Worm (Caenorhabditis elegans) whole organism, L1 larva: Measurements from ENCODE around the gene pkhm-2.

Experiments used
- C04F5.9 ChIP-seq: sonication (generic microtip); optimal IDR thresholded peaks from 2 replicates; lab custom pipeline; 2016; ENCODE audit warnings: missing genetic modification characterization, missing compliant biosample characterization
- C34B4.2 ChIP-seq: sonication (generic microtip); optimal IDR thresholded peaks from 2 replicates; lab custom pipeline; 2017; ENCODE audit warnings: mild to moderate bottlenecking, missing genetic modification characterization, missing compliant biosample characterization
- F16B12.6 ChIP-seq: fragments of 150-350 bp; optimal IDR thresholded peaks from 2 replicates; lab custom pipeline; 2014; ENCODE audit warnings: missing biosample characterization, missing genetic modification characterization
- aly-2 ChIP-seq: fragments of 150-350 bp; optimal IDR thresholded peaks from 2 replicates; lab custom pipeline; 2014; ENCODE audit warnings: missing biosample characterization, missing genetic modification characterization
- ama-1 ChIP-seq: fragments of 150-350 bp; optimal IDR thresholded peaks from 2 replicates; lab custom pipeline; 2014
- ceh-63 ChIP-seq: fragments of 200-800 bp; sonication (Bioruptor generic); optimal IDR thresholded peaks from 2 replicates; lab custom pipeline; 2018; ENCODE audit warnings: mild to moderate bottlenecking, missing genetic modification characterization, missing compliant biosample characterization
- ceh-8 ChIP-seq: fragments of 200-800 bp; sonication (Bioruptor generic); optimal IDR thresholded peaks from 2 replicates; lab custom pipeline; 2018; ENCODE audit warnings: mild to moderate bottlenecking, missing genetic modification characterization, moderate library complexity, missing compliant biosample characterization
- ceh-82 ChIP-seq, 3 experiments: fragments of 150-350 bp in 1 of 3; sonication (generic microtip) in 2 of 3; optimal IDR thresholded peaks; 2 replicates each; lab custom pipeline; 2014 to 2017; ENCODE audit warnings: missing biosample characterization in 3 of 3, missing genetic modification characterization in 3 of 3
- ceh-88 ChIP-seq: fragments of 200-800 bp; sonication (Bioruptor generic); IDR thresholded peaks from 2 replicates; pipeline ENCODE4 v1.3.6; 2022; ENCODE audit warnings: missing genetic modification characterization, missing compliant biosample characterization
- dsc-1 ChIP-seq: sonication (generic microtip); optimal IDR thresholded peaks from 2 replicates; lab custom pipeline; 2016; ENCODE audit warnings: mild to moderate bottlenecking, missing genetic modification characterization, missing compliant biosample characterization
- efl-1 ChIP-seq, 4 experiments: fragments of 150-350 bp; optimal IDR thresholded peaks in 3 of 4; peaks in 1 of 4; 1 replicate in 1 of 4; 2 replicates in 3 of 4; lab custom pipeline; 2014; ENCODE audit warnings: missing biosample characterization in 2 of 4, missing genetic modification characterization in 2 of 4, missing genetic modification reagents in 2 of 4
- efl-3 ChIP-seq: fragments of 200-800 bp; sonication (Bioruptor generic); optimal IDR thresholded peaks from 2 replicates; lab custom pipeline; 2018; ENCODE audit warnings: mild to moderate bottlenecking, missing genetic modification characterization, missing compliant biosample characterization
- egl-27 ChIP-seq, 2 experiments: fragments of 150-350 bp in 1 of 2; sonication (generic microtip); optimal IDR thresholded peaks; 3 replicates each; lab custom pipeline; 2017 to 2018; ENCODE audit warnings: missing biosample characterization in 2 of 2, missing genetic modification characterization in 2 of 2, missing genetic modification reagents in 2 of 2
- elt-2 ChIP-seq: sonication (generic microtip); optimal IDR thresholded peaks from 2 replicates; lab custom pipeline; 2016; ENCODE audit warnings: missing genetic modification characterization, mild to moderate bottlenecking, inconsistent platforms, missing compliant biosample characterization, missing genetic modification reagents
- elt-3 ChIP-seq, 6 experiments: fragments of 150-350 bp in 1 of 6; sonication (generic microtip); optimal IDR thresholded peaks; 2 replicates each; lab custom pipeline; 2017 to 2018; ENCODE audit warnings: missing biosample characterization in 6 of 6, missing genetic modification characterization in 6 of 6, inconsistent platforms in 1 of 6
- fkh-10 ChIP-seq: sonication (generic microtip); optimal IDR thresholded peaks from 2 replicates; lab custom pipeline; 2017; ENCODE audit warnings: missing biosample characterization, missing genetic modification reagents, missing genetic modification characterization
- fkh-4 ChIP-seq: sonication (generic microtip); optimal IDR thresholded peaks from 2 replicates; lab custom pipeline; 2016; ENCODE audit warnings: missing compliant biosample characterization, missing genetic modification characterization, borderline replicate concordance
- fkh-8 ChIP-seq: sonication (generic microtip); optimal IDR thresholded peaks from 2 replicates; lab custom pipeline; 2016; ENCODE audit warnings: mild to moderate bottlenecking, missing genetic modification characterization, missing compliant biosample characterization
- fos-1 ChIP-seq: fragments of 150-350 bp; optimal IDR thresholded peaks from 2 replicates; lab custom pipeline; 2014; ENCODE audit warnings: missing biosample characterization, missing genetic modification characterization
- grh-1 ChIP-seq: fragments of 200-800 bp; sonication (Bioruptor generic); IDR thresholded peaks from 2 replicates; pipeline ENCODE4 v1.3.6; 2022; ENCODE audit warnings: missing genetic modification reagents, missing genetic modification characterization, missing compliant biosample characterization
- hlh-17 ChIP-seq: fragments of 200-800 bp; sonication (Bioruptor generic); optimal IDR thresholded peaks from 2 replicates; lab custom pipeline; 2018; ENCODE audit warnings: missing genetic modification characterization, mild to moderate bottlenecking, missing compliant biosample characterization, moderate library complexity, borderline replicate concordance
- hlh-4 ChIP-seq: sonication (generic microtip); optimal IDR thresholded peaks from 2 replicates; lab custom pipeline; 2016; ENCODE audit warnings: mild to moderate bottlenecking, missing genetic modification characterization, missing compliant biosample characterization
- isw-1 ChIP-seq: fragments of 200-800 bp; sonication (Bioruptor generic); IDR thresholded peaks from 2 replicates; pipeline ENCODE4 v1.3.6; 2022; ENCODE audit warnings: missing genetic modification characterization, missing compliant biosample characterization
- lin-14 ChIP-seq: fragments of 200-800 bp; sonication (Bioruptor generic); optimal IDR thresholded peaks from 2 replicates; lab custom pipeline; 2018; ENCODE audit warnings: mild to moderate bottlenecking, missing genetic modification characterization, moderate library complexity, missing compliant biosample characterization
- lin-39 ChIP-seq: fragments of 150-350 bp; optimal IDR thresholded peaks from 2 replicates; lab custom pipeline; 2014; ENCODE audit warnings: missing biosample characterization, missing genetic modification reagents, missing genetic modification characterization
- nhr-11 ChIP-seq: fragments of 150-350 bp; optimal IDR thresholded peaks from 2 replicates; lab custom pipeline; 2014; ENCODE audit warnings: missing biosample characterization, missing genetic modification characterization
- nhr-20 ChIP-seq: sonication (generic microtip); optimal IDR thresholded peaks from 2 replicates; lab custom pipeline; 2016; ENCODE audit warnings: mild to moderate bottlenecking, missing genetic modification characterization, missing compliant biosample characterization
- nhr-237 ChIP-seq: fragments of 150-350 bp; optimal IDR thresholded peaks from 2 replicates; lab custom pipeline; 2014; ENCODE audit warnings: missing biosample characterization, missing genetic modification characterization
- nhr-28 ChIP-seq: fragments of 150-350 bp; optimal IDR thresholded peaks from 2 replicates; lab custom pipeline; 2014; ENCODE audit warnings: missing biosample characterization, missing genetic modification characterization
- nhr-71 ChIP-seq: sonication (generic microtip); optimal IDR thresholded peaks from 2 replicates; lab custom pipeline; 2016; ENCODE audit warnings: mild to moderate bottlenecking, missing genetic modification characterization, moderate library complexity, missing compliant biosample characterization
- nhr-76 ChIP-seq: sonication (generic microtip); optimal IDR thresholded peaks from 2 replicates; lab custom pipeline; 2017; ENCODE audit warnings: missing biosample characterization, missing genetic modification characterization
- nhr-90 ChIP-seq: sonication (generic microtip); optimal IDR thresholded peaks from 2 replicates; lab custom pipeline; 2016; ENCODE audit warnings: mild to moderate bottlenecking, missing genetic modification characterization, missing compliant biosample characterization; ENCODE audit not compliant: poor library complexity
- pag-3 ChIP-seq: sonication (generic microtip); optimal IDR thresholded peaks from 2 replicates; lab custom pipeline; 2017; ENCODE audit warnings: missing genetic modification characterization, mild to moderate bottlenecking, missing compliant biosample characterization, antibody characterized with exemption, borderline replicate concordance; ENCODE audit not compliant: insufficient read depth
- pax-3 ChIP-seq: fragments of 200-800 bp; sonication (Bioruptor generic); optimal IDR thresholded peaks from 2 replicates; lab custom pipeline; 2018; ENCODE audit warnings: mild to moderate bottlenecking, missing genetic modification characterization, moderate library complexity, missing compliant biosample characterization
- pqm-1 ChIP-seq: sonication (generic microtip); optimal IDR thresholded peaks from 3 replicates; lab custom pipeline; 2017; ENCODE audit warnings: missing biosample characterization, missing genetic modification characterization
- snpc-4 ChIP-seq: fragments of 150-350 bp; optimal IDR thresholded peaks from 2 replicates; lab custom pipeline; 2014; ENCODE audit warnings: missing biosample characterization, missing genetic modification characterization
- sox-4 ChIP-seq: sonication (generic microtip); optimal IDR thresholded peaks from 2 replicates; lab custom pipeline; 2016; ENCODE audit warnings: missing genetic modification characterization, missing compliant biosample characterization
- sptf-1 ChIP-seq: fragments of 150-350 bp; optimal IDR thresholded peaks from 2 replicates; lab custom pipeline; 2014; ENCODE audit warnings: missing biosample characterization, missing genetic modification characterization
- unc-130 ChIP-seq: fragments of 150-350 bp; optimal IDR thresholded peaks from 2 replicates; lab custom pipeline; 2017; ENCODE audit warnings: missing biosample characterization, missing genetic modification characterization, inconsistent platforms
- unc-30 ChIP-seq: sonication (generic microtip); optimal IDR thresholded peaks from 2 replicates; lab custom pipeline; 2017; ENCODE audit warnings: missing biosample characterization, missing genetic modification characterization
- unc-86 ChIP-seq: sonication (generic microtip); optimal IDR thresholded peaks from 2 replicates; lab custom pipeline; 2016; ENCODE audit warnings: missing genetic modification characterization, missing compliant biosample characterization
- unc-98 ChIP-seq: fragments of 200-800 bp; sonication (Bioruptor generic); IDR thresholded peaks from 2 replicates; pipeline ENCODE4 v1.3.6; 2022; ENCODE audit warnings: missing genetic modification characterization, missing compliant biosample characterization
- vab-15 ChIP-seq: sonication (generic microtip); optimal IDR thresholded peaks from 2 replicates; lab custom pipeline; 2017; ENCODE audit warnings: missing genotype, mild to moderate bottlenecking, missing genetic modification characterization, missing compliant biosample characterization
- xbp-1 ChIP-seq: sonication (generic microtip); optimal IDR thresholded peaks from 2 replicates; lab custom pipeline; 2016; ENCODE audit warnings: missing genetic modification characterization, missing compliant biosample characterization
- zag-1 ChIP-seq: fragments of 150-350 bp; optimal IDR thresholded peaks from 2 replicates; lab custom pipeline; 2014; ENCODE audit warnings: missing biosample characterization, missing genetic modification characterization
- ztf-4 ChIP-seq: fragments of 150-350 bp; optimal IDR thresholded peaks from 2 replicates; lab custom pipeline; 2014; ENCODE audit warnings: missing biosample characterization, missing genetic modification characterization

Gene pkhm-2

ce11 chrX:15191370-15191769 lies 10.1 kb upstream of the pkhm-2 start:
- TF ChIP-seq lin-14 (GFP tag; lab: Kevin White, UChicago) (peak; percentile 38), fkh-8 (tag; lab: Kevin White, UChicago) (no peak), zag-1 (tag; lab: Kevin White, UChicago) (no peak), efl-1 (optimal IDR thresholded peaks at IDR 0.05; lab: Kevin White, UChicago) (no peak), efl-1 (GFP tag; optimal IDR thresholded peaks at IDR 0.05 in 1 of 2; lab: Kevin White, UChicago) (peak in 1 of 2 experiments; percentile 38), ceh-88 (GFP tag; lab: Robert Waterston, UW) (no peak)

ce11 chrX:15189823-15190222 lies 8.6 kb upstream of the pkhm-2 start, which contains the start of gene T10B10.4:
T10B10.4 (plus strand) TSS chrX:15190123.
- TF ChIP-seq unc-86 (tag; lab: Kevin White, UChicago) (no peak), efl-1 (optimal IDR thresholded peaks at IDR 0.05; lab: Kevin White, UChicago) (no peak), efl-1 (GFP tag; optimal IDR thresholded peaks at IDR 0.05 in 1 of 2; lab: Kevin White, UChicago) (no peak), isw-1 (no peak), xbp-1 (tag; lab: Kevin White, UChicago) (no peak), aly-2 (tag; lab: Kevin White, UChicago) (no peak), lin-39 (no peak), nhr-20 (tag; lab: Kevin White, UChicago) (no peak), nhr-71 (tag; lab: Kevin White, UChicago) (no peak)

- TF ChIP-seq pag-3 (tag; lab: Kevin White, UChicago) = no peak
- TF ChIP-seq vab-15 (tag; lab: Kevin White, UChicago) = no peak
- no peak for TF ChIP-seq nhr-90
- TF ChIP-seq nhr-11 (tag; lab: Kevin White, UChicago) = peak; percentile 16
- no peak for TF ChIP-seq hlh-17
- no peak for TF ChIP-seq C04F5.9 (tag; lab: Kevin White, UChicago)
- no peak for TF ChIP-seq nhr-28 (tag; lab: Kevin White, UChicago)
- no peak for TF ChIP-seq nhr-76 (tag; lab: Kevin White, UChicago)
- no peak for TF ChIP-seq nhr-237 (tag; lab: Kevin White, UChicago)
- TF ChIP-seq pqm-1 (tag; lab: Kevin White, UChicago) = no peak
- TF ChIP-seq pax-3 (tag; lab: Kevin White, UChicago) = peak; percentile 50
- peak; percentile 44 for TF ChIP-seq unc-130 (tag; lab: Kevin White, UChicago)
- TF ChIP-seq nhr-71 (tag; lab: Kevin White, UChicago) = peak; percentile 90
- TF ChIP-seq fos-1 = peak; percentile 1
- TF ChIP-seq snpc-4 = no peak
- TF ChIP-seq aly-2 (tag; lab: Kevin White, UChicago) = no peak
- peak; percentile 59 for TF ChIP-seq nhr-20 (tag; lab: Kevin White, UChicago)
- TF ChIP-seq zag-1 (tag; lab: Kevin White, UChicago) = no peak
- peak; percentile 53 for TF ChIP-seq xbp-1 (tag; lab: Kevin White, UChicago)
- TF ChIP-seq unc-30 (tag; lab: Kevin White, UChicago) = no peak
- TF ChIP-seq C34B4.2 (tag; lab: Kevin White, UChicago) = no peak
- peak; percentile 84 for TF ChIP-seq dsc-1
- no peak for TF ChIP-seq grh-1 (GFP tag; lab: Robert Waterston, UW)
- TF ChIP-seq fkh-8 (tag; lab: Kevin White, UChicago) = peak; percentile 73
- peak; percentile 50 for TF ChIP-seq ceh-63 (GFP tag; lab: Kevin White, UChicago)
- TF ChIP-seq sptf-1 (tag; lab: Kevin White, UChicago) = no peak
- peak; percentile 56 to 62 (median 58) for TF ChIP-seq ceh-82 (tag; optimal IDR thresholded peaks at IDR 0.05; lab: Kevin White, UChicago)
- peak; percentile 59 for TF ChIP-seq ztf-4 (tag; lab: Kevin White, UChicago)
- TF ChIP-seq hlh-4 (tag; lab: Kevin White, UChicago) = no peak
- no peak for TF ChIP-seq ama-1 (lab: Kevin White, UChicago)
- peak; percentile 25 for TF ChIP-seq sox-4 (tag; lab: Kevin White, UChicago)
- TF ChIP-seq fkh-10 (GFP tag; lab: Kevin White, UChicago) = peak; percentile 79
- no peak for TF ChIP-seq elt-3 (tag; optimal IDR thresholded peaks at IDR 0.05; lab: Kevin White, UChicago)
- TF ChIP-seq elt-2 (tag; lab: Kevin White, UChicago) = no peak
- TF ChIP-seq egl-27 (tag; optimal IDR thresholded peaks at IDR 0.05; lab: Kevin White, UChicago) = peak in 1 of 2 experiments; percentile 34
- no peak for TF ChIP-seq F16B12.6 (tag; lab: Kevin White, UChicago)
- no peak for TF ChIP-seq unc-98 (GFP tag; lab: Robert Waterston, UW)
- TF ChIP-seq efl-3 (GFP tag; lab: Kevin White, UChicago) = no peak
- TF ChIP-seq ceh-8 (GFP tag; lab: Kevin White, UChicago) = peak; percentile 82
- no peak for TF ChIP-seq fkh-4 (tag; lab: Kevin White, UChicago)
These were observed 7.9 kb upstream of the pkhm-2 start for ce11 chrX:15188986-15189675.
